Fruit fly (Drosophila melanogaster) whole organism, embryonic: ENCODE measurements around the gene tplus3a.

Experiments
- CG10209 ChIP-seq: fragments of 200-800 bp; sonication (Bioruptor generic); optimal IDR thresholded peaks from 3 replicates; lab custom pipeline; 2017; ENCODE audit warnings: missing biosample characterization, mild to moderate bottlenecking, missing genetic modification characterization, missing genetic modification reagents
- CG10959 ChIP-seq: fragments of 200-800 bp; sonication (Bioruptor generic); IDR thresholded peaks from 2 replicates; pipeline ENCODE4 v1.3.6; 2022; ENCODE audit warnings: missing biosample characterization, missing genetic modification characterization
- CG13624 ChIP-seq: fragments of 200-800 bp; sonication (Bioruptor generic); optimal IDR thresholded peaks from 2 replicates; lab custom pipeline; 2016; ENCODE audit warnings: missing biosample characterization, missing genetic modification characterization
- CG14860 ChIP-seq: fragments of 200-800 bp; sonication (Bioruptor generic); IDR thresholded peaks from 3 replicates; pipeline ENCODE4 v1.3.6; 2022; ENCODE audit warnings: missing biosample characterization, missing genetic modification characterization; ENCODE audit not compliant: partially characterized antibody
- CG15269 ChIP-seq: fragments of 200-800 bp; sonication (Bioruptor generic); optimal IDR thresholded peaks from 2 replicates; lab custom pipeline; 2018; ENCODE audit warnings: missing biosample characterization, mild to moderate bottlenecking, missing genetic modification characterization, moderate library complexity
- CG15601 ChIP-seq: fragments of 200-800 bp; sonication (Bioruptor generic); optimal IDR thresholded peaks from 3 replicates; lab custom pipeline; 2019; ENCODE audit warnings: missing biosample characterization, mild to moderate bottlenecking, missing genetic modification characterization, moderate library complexity
- CG32767 ChIP-seq: fragments of 200-800 bp; sonication (Bioruptor generic); IDR thresholded peaks from 2 replicates; pipeline ENCODE4 v1.3.6; 2022; ENCODE audit warnings: missing biosample characterization, missing genetic modification characterization
- CG32772 ChIP-seq: fragments of 200-800 bp; sonication (Bioruptor generic); IDR thresholded peaks from 2 replicates; pipeline ENCODE4 v1.3.6; 2022; ENCODE audit warnings: missing biosample characterization, missing genetic modification characterization
- CG33213 ChIP-seq: fragments of 200-800 bp; sonication (Bioruptor generic); optimal IDR thresholded peaks from 3 replicates; lab custom pipeline; 2016; ENCODE audit warnings: missing biosample characterization, missing genetic modification characterization
- CG4282 ChIP-seq: fragments of 200-800 bp; sonication (Bioruptor generic); optimal IDR thresholded peaks from 2 replicates; lab custom pipeline; 2016; ENCODE audit warnings: missing biosample characterization, missing genetic modification characterization
- CG4730 ChIP-seq: fragments of 200-800 bp; sonication (Bioruptor generic); IDR thresholded peaks from 2 replicates; pipeline ENCODE4 v1.3.6; 2022; ENCODE audit warnings: missing biosample characterization, missing genetic modification characterization
- CG6683 ChIP-seq: fragments of 200-800 bp; sonication (Bioruptor generic); optimal IDR thresholded peaks from 2 replicates; lab custom pipeline; 2017; ENCODE audit warnings: missing biosample characterization, mild to moderate bottlenecking, missing genetic modification characterization, missing genetic modification reagents
- CG8290 ChIP-seq, 3 experiments: fragments of 200-800 bp; sonication (Bioruptor generic); optimal IDR thresholded peaks; 2 replicates each; lab custom pipeline; 2016 to 2019; ENCODE audit warnings: missing biosample characterization in 3 of 3, missing genetic modification characterization in 3 of 3, mild to moderate bottlenecking in 2 of 3, moderate library complexity in 1 of 3
- CG8478 ChIP-seq: fragments of >200 bp; optimal IDR thresholded peaks from 2 replicates; lab custom pipeline; 2018
- CG8924 ChIP-seq: fragments of 200-800 bp; optimal IDR thresholded peaks from 3 replicates; lab custom pipeline; 2019; ENCODE audit warnings: missing biosample characterization, mild to moderate bottlenecking, missing genetic modification characterization, moderate library complexity
- CG9437 ChIP-seq: fragments of 200-800 bp; sonication (Bioruptor generic); optimal IDR thresholded peaks from 2 replicates; lab custom pipeline; 2018; ENCODE audit warnings: missing biosample characterization, mild to moderate bottlenecking, missing genetic modification characterization
- Chrac-16 ChIP-seq: fragments of 200-800 bp; sonication (Bioruptor generic); optimal IDR thresholded peaks from 3 replicates; lab custom pipeline; 2016; ENCODE audit warnings: missing biosample characterization, missing genetic modification characterization
- D ChIP-seq, 2 experiments: fragments of 200-800 bp in 1 of 2; fragments of >200 bp in 1 of 2; sonication (Bioruptor generic) in 1 of 2; optimal IDR thresholded peaks; 2 replicates in 1 of 2; 3 replicates in 1 of 2; lab custom pipeline; 2017; ENCODE audit warnings: mild to moderate bottlenecking in 1 of 2, missing biosample characterization in 1 of 2, missing genetic modification characterization in 1 of 2, missing genetic modification reagents in 1 of 2
- Ets97D ChIP-seq: fragments of 200-800 bp; sonication (Bioruptor generic); optimal IDR thresholded peaks from 3 replicates; lab custom pipeline; 2016; ENCODE audit warnings: missing biosample characterization, missing genetic modification characterization
- Fer3 ChIP-seq: fragments of 200-800 bp; sonication (Bioruptor generic); optimal IDR thresholded peaks from 2 replicates; lab custom pipeline; 2018; ENCODE audit warnings: missing biosample characterization, mild to moderate bottlenecking, missing genetic modification characterization, moderate library complexity
- Hr39 ChIP-seq: fragments of >200 bp; optimal IDR thresholded peaks from 2 replicates; lab custom pipeline; 2017
- Hsf ChIP-seq: fragments of 200-800 bp; sonication (Bioruptor generic); optimal IDR thresholded peaks from 3 replicates; lab custom pipeline; 2016; ENCODE audit warnings: missing biosample characterization, missing genetic modification characterization
- Lhr ChIP-seq: fragments of 200-800 bp; sonication (Bioruptor generic); optimal IDR thresholded peaks from 3 replicates; lab custom pipeline; 2017; ENCODE audit warnings: mild to moderate bottlenecking, missing biosample characterization, missing genetic modification reagents, missing genetic modification characterization
- Mrtf ChIP-seq: fragments of 200-800 bp; sonication (Bioruptor generic); IDR thresholded peaks from 3 replicates; pipeline ENCODE4 v1.3.6; 2022; ENCODE audit warnings: missing biosample characterization, missing genetic modification characterization
- NC2α ChIP-seq: fragments of 200-800 bp; sonication (Bioruptor generic); optimal IDR thresholded peaks from 2 replicates; lab custom pipeline; 2016; ENCODE audit warnings: missing biosample characterization, missing genetic modification characterization
- Opbp ChIP-seq: fragments of 200-800 bp; sonication (Bioruptor generic); IDR thresholded peaks from 3 replicates; pipeline ENCODE4 v1.3.6; 2022; ENCODE audit warnings: missing biosample characterization, missing genetic modification characterization; ENCODE audit not compliant: partially characterized antibody
- Side ChIP-seq: fragments of 200-800 bp; sonication (Bioruptor generic); optimal IDR thresholded peaks from 2 replicates; lab custom pipeline; 2016; ENCODE audit warnings: missing biosample characterization, missing genetic modification characterization
- Sin3A ChIP-seq: fragments of >200 bp; optimal IDR thresholded peaks from 2 replicates; lab custom pipeline; 2018
- chif ChIP-seq, 2 experiments: fragments of 200-800 bp; sonication (Bioruptor generic); optimal IDR thresholded peaks; 3 replicates each; lab custom pipeline; 2016; ENCODE audit warnings: missing biosample characterization in 2 of 2, missing genetic modification characterization in 2 of 2
- chn ChIP-seq: fragments of 200-800 bp; sonication (Bioruptor generic); optimal IDR thresholded peaks from 2 replicates; lab custom pipeline; 2016; ENCODE audit warnings: missing biosample characterization, missing genetic modification characterization
- corto ChIP-seq: fragments of 200-800 bp; sonication (Bioruptor generic); optimal IDR thresholded peaks from 2 replicates; lab custom pipeline; 2016; ENCODE audit warnings: missing biosample characterization, mild to moderate bottlenecking, missing genetic modification characterization, moderate library complexity
- eyg ChIP-seq: fragments of 200-800 bp; sonication (Bioruptor generic); optimal IDR thresholded peaks from 3 replicates; lab custom pipeline; 2016; ENCODE audit warnings: missing biosample characterization, missing genetic modification characterization
- fd96Cb ChIP-seq: fragments of 200-800 bp; sonication (Bioruptor generic); optimal IDR thresholded peaks from 2 replicates; lab custom pipeline; 2018; ENCODE audit warnings: missing biosample characterization, mild to moderate bottlenecking, missing genetic modification characterization, moderate library complexity
- gcm2 ChIP-seq: fragments of 200-800 bp; sonication (Bioruptor generic); optimal IDR thresholded peaks from 2 replicates; lab custom pipeline; 2016; ENCODE audit warnings: missing biosample characterization, missing genetic modification characterization
- gro ChIP-seq: fragments of 200-800 bp; sonication (Bioruptor generic); optimal IDR thresholded peaks from 2 replicates; lab custom pipeline; 2016; ENCODE audit warnings: missing biosample characterization, missing genetic modification characterization
- hb ChIP-seq: fragments of 200-800 bp; sonication (Bioruptor generic); IDR thresholded peaks from 3 replicates; pipeline ENCODE4 v1.3.6; 2022; ENCODE audit warnings: missing biosample characterization, missing genetic modification characterization; ENCODE audit not compliant: partially characterized antibody
- ind ChIP-seq: fragments of 200-800 bp; sonication (Bioruptor generic); optimal IDR thresholded peaks from 3 replicates; lab custom pipeline; 2016; ENCODE audit warnings: missing biosample characterization, missing genetic modification characterization
- jing ChIP-seq: fragments of 200-800 bp; sonication (Bioruptor generic); optimal IDR thresholded peaks from 2 replicates; lab custom pipeline; 2018; ENCODE audit warnings: missing biosample characterization, mild to moderate bottlenecking, missing genetic modification characterization
- lab ChIP-seq: fragments of 200-800 bp; sonication (Bioruptor generic); optimal IDR thresholded peaks from 3 replicates; lab custom pipeline; 2017; ENCODE audit warnings: missing biosample characterization, missing genetic modification characterization, mild to moderate bottlenecking, moderate library complexity, missing genetic modification reagents
- lbe ChIP-seq: fragments of 200-800 bp; sonication (Bioruptor generic); optimal IDR thresholded peaks from 2 replicates; lab custom pipeline; 2016; ENCODE audit warnings: missing biosample characterization, mild to moderate bottlenecking, missing genetic modification characterization
- lola ChIP-seq, 3 experiments: fragments of >200 bp in 2 of 3; fragments of 200-800 bp in 1 of 3; sonication (Bioruptor generic) in 1 of 3; optimal IDR thresholded peaks; 2 replicates each; lab custom pipeline; 2017 to 2019; ENCODE audit warnings: missing biosample characterization in 3 of 3, missing genetic modification characterization in 3 of 3, mild to moderate bottlenecking in 1 of 3, moderate library complexity in 1 of 3
- oc ChIP-seq: fragments of 200-800 bp; sonication (Bioruptor generic); optimal IDR thresholded peaks from 2 replicates; lab custom pipeline; 2018; ENCODE audit warnings: missing biosample characterization, mild to moderate bottlenecking, missing genetic modification characterization, moderate library complexity
- otp ChIP-seq: fragments of 200-800 bp; sonication (Bioruptor generic); IDR thresholded peaks from 3 replicates; pipeline ENCODE4, ENCODE4 v1.3.6; 2022; ENCODE audit warnings: missing biosample characterization, missing genetic modification characterization
- p53 ChIP-seq: fragments of 200-800 bp; sonication (Bioruptor generic); optimal IDR thresholded peaks from 2 replicates; lab custom pipeline; 2016; ENCODE audit warnings: missing biosample characterization, missing genetic modification characterization
- pan ChIP-seq, 4 experiments: fragments of >200 bp in 3 of 4; fragments of 200-800 bp in 1 of 4; sonication (Bioruptor generic) in 1 of 4; optimal IDR thresholded peaks in 3 of 4; IDR thresholded peaks in 1 of 4; 2 replicates each; pipeline versions ENCODE4 v1.3.6 to Lab custom; 2017 to 2022; ENCODE audit warnings: missing biosample characterization in 2 of 4, missing genetic modification characterization in 2 of 4, mixed read lengths in 1 of 4
- pnt ChIP-seq: fragments of 200-800 bp; sonication (Bioruptor generic); optimal IDR thresholded peaks from 3 replicates; lab custom pipeline; 2016; ENCODE audit warnings: missing biosample characterization, missing genetic modification characterization
- psq ChIP-seq: fragments of 200-800 bp; sonication (Bioruptor generic); optimal IDR thresholded peaks from 2 replicates; lab custom pipeline; 2017; ENCODE audit warnings: missing biosample characterization, missing genetic modification characterization
- ranshi ChIP-seq: fragments of 200-800 bp; sonication (Bioruptor generic); IDR thresholded peaks from 2 replicates; pipeline ENCODE4 v1.3.6; 2022; ENCODE audit warnings: missing biosample characterization, missing genetic modification characterization
- slou ChIP-seq: fragments of 200-800 bp; sonication (Bioruptor generic); optimal IDR thresholded peaks from 3 replicates; lab custom pipeline; 2016; ENCODE audit warnings: missing biosample characterization, missing genetic modification characterization
- tio ChIP-seq: fragments of 200-800 bp; sonication (Bioruptor generic); optimal IDR thresholded peaks from 2 replicates; lab custom pipeline; 2017; ENCODE audit warnings: missing biosample characterization, missing genetic modification characterization, inconsistent platforms
- zf30C ChIP-seq: fragments of 200-800 bp; sonication (Bioruptor generic); optimal IDR thresholded peaks from 3 replicates; lab custom pipeline; 2018; ENCODE audit warnings: missing biosample characterization, mild to moderate bottlenecking, missing genetic modification characterization

The tplus3a gene

DNA sequence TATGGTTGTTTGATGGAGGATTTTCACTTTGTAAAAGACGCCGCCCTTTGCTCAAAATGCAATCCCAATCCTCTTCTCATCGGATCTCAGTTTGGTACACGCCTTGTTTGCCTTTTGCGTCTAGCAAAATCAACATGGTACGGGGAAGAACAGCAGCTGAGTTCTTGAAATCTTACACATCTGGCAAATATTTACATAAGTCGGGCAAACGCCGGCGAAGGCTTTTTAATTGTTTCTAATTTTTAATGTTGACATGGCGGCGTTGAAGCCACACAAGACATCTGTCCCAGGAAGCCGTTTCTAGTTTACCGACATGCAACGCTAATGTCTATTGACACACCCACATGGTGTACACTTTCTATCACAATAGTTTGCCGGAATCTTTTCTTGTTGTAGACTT is 34.1 kb upstream of the tplus3a start (continued):
- no peak for TF ChIP-seq corto (GFP tag; lab: Kevin White, UChicago)
- no peak for TF ChIP-seq gcm2
- TF ChIP-seq CG32772 (GFP tag; lab: Robert Waterston, UW) = no peak
- no peak for TF ChIP-seq chn (GFP tag; lab: Kevin White, UChicago)
- no peak for TF ChIP-seq CG33213
- no peak for TF ChIP-seq pan (optimal IDR thresholded peaks at IDR 0.05; lab: Kevin White, UChicago)
- TF ChIP-seq pan (GFP tag; optimal IDR thresholded peaks at IDR 0.05 in 1 of 2, IDR thresholded peaks at IDR 0.05 in 1 of 2) = no peak
- TF ChIP-seq CG10959 (GFP tag; lab: Robert Waterston, UW) = no peak
- no peak for TF ChIP-seq Ets97D (GFP tag; lab: Kevin White, UChicago)
- TF ChIP-seq Mrtf (GFP tag; lab: Robert Waterston, UW) = no peak
- no peak for TF ChIP-seq slou
- TF ChIP-seq hb = no peak
- no peak for TF ChIP-seq lbe (GFP tag; lab: Kevin White, UChicago)
- TF ChIP-seq psq (GFP tag; lab: Kevin White, UChicago) = no peak
- TF ChIP-seq Fer3 (tag; lab: Kevin White, UChicago) = no peak
- TF ChIP-seq CG32767 = no peak
- no peak for TF ChIP-seq CG14860 (GFP tag; lab: Robert Waterston, UW)
- no peak for TF ChIP-seq p53 (GFP tag; lab: Kevin White, UChicago)
- TF ChIP-seq pnt (GFP tag; lab: Kevin White, UChicago) = no peak
- TF ChIP-seq tio (GFP tag; lab: Kevin White, UChicago) = peak; percentile 74
- peak; percentile 62 for TF ChIP-seq CG15601 (tag; lab: Kevin White, UChicago)
- TF ChIP-seq CG9437 (GFP tag; lab: Kevin White, UChicago) = no peak
- TF ChIP-seq CG15269 (tag; lab: Kevin White, UChicago) = no peak
- no peak for TF ChIP-seq Sin3A (lab: Kevin White, UChicago)
- no peak for TF ChIP-seq chif (GFP tag; optimal IDR thresholded peaks at IDR 0.05; lab: Kevin White, UChicago)
- no peak for TF ChIP-seq CG8290 (GFP tag; optimal IDR thresholded peaks at IDR 0.05; lab: Kevin White, UChicago)
- TF ChIP-seq CG8290 (tag; optimal IDR thresholded peaks at IDR 0.05; lab: Kevin White, UChicago) = peak in 1 of 2 experiments; percentile 35
- no peak for TF ChIP-seq Hsf (GFP tag; lab: Kevin White, UChicago)
- no peak for TF ChIP-seq Hr39 (lab: Kevin White, UChicago)
- TF ChIP-seq Chrac-16 (GFP tag; lab: Kevin White, UChicago) = no peak
- no peak for TF ChIP-seq CG8924 (tag; lab: Kevin White, UChicago)
- TF ChIP-seq CG8478 (lab: Kevin White, UChicago) = no peak
- TF ChIP-seq CG6683 = no peak
- no peak for TF ChIP-seq eyg (GFP tag; lab: Kevin White, UChicago)
- TF ChIP-seq Lhr (GFP tag; lab: Kevin White, UChicago) = peak; percentile 25
- no peak for TF ChIP-seq gro (GFP tag; lab: Kevin White, UChicago)
- no peak for TF ChIP-seq zf30C (GFP tag; lab: Kevin White, UChicago)
- no peak for TF ChIP-seq CG4730
- TF ChIP-seq ranshi (GFP tag; lab: Robert Waterston, UW) = no peak
- TF ChIP-seq ind (GFP tag; lab: Kevin White, UChicago) = no peak
- no peak for TF ChIP-seq Opbp
- TF ChIP-seq CG4282 (GFP tag; lab: Kevin White, UChicago) = no peak
- peak; percentile 74; the same call in 2 of the 3 replicates for TF ChIP-seq otp (GFP tag; lab: Robert Waterston, UW)
- TF ChIP-seq lab (GFP tag; lab: Kevin White, UChicago) = no peak
- peak in 1 of 3 experiments; percentile 53 for TF ChIP-seq lola (GFP tag; optimal IDR thresholded peaks at IDR 0.05; lab: Kevin White, UChicago)
- TF ChIP-seq jing (GFP tag; lab: Kevin White, UChicago) = no peak
- peak; percentile 28 for TF ChIP-seq CG10209
- no peak for TF ChIP-seq oc (tag; lab: Kevin White, UChicago)
- no peak for TF ChIP-seq NC2α
- no peak for TF ChIP-seq CG13624 (GFP tag; lab: Kevin White, UChicago)
- TF ChIP-seq Side (GFP tag; lab: Kevin White, UChicago) = peak; percentile 5
- no peak for TF ChIP-seq fd96Cb
- no peak for TF ChIP-seq D (optimal IDR thresholded peaks at IDR 0.05; lab: Kevin White, UChicago)
- peak; percentile 8 for TF ChIP-seq D (GFP tag; optimal IDR thresholded peaks at IDR 0.05; lab: Kevin White, UChicago)
